Worm (Caenorhabditis elegans): ENCODE data around the gene C25E10.7.

ce11 chrV:9041030-9041429 lies 10.0 kb downstream of the C25E10.7 start, which contains the start of gene cyp-33B1:
- no peak for TF ChIP-seq akir-1 (GFP tag; optimal IDR thresholded peaks at IDR 0.05)
- TF ChIP-seq madf-10 (tag; optimal IDR thresholded peaks at IDR 0.05), result no peak
- no peak for TF ChIP-seq egl-44 (GFP tag; IDR thresholded peaks at IDR 0.05)
- TF ChIP-seq T26A5.8 (tag; optimal IDR thresholded peaks at IDR 0.05), result no peak
- no peak for TF ChIP-seq T07F8.4 (tag; optimal IDR thresholded peaks at IDR 0.05)
- no peak for TF ChIP-seq F37B4.10 (GFP tag; IDR thresholded peaks at IDR 0.05)
- TF ChIP-seq nhr-179 (tag; optimal IDR thresholded peaks at IDR 0.05), result no peak
